Worm (Caenorhabditis elegans): ENCODE measurements around the gene ceh-60.

The ceh-60 gene

ce11 chrX:6560495-6560894 lies 30.5 kb upstream of the ceh-60 start:
- no peak for TF ChIP-seq nfya-1 (tag; optimal IDR thresholded peaks at IDR 0.05; ENCODE audit: borderline replicate concordance, insufficient read depth)
- no peak for TF ChIP-seq pbrm-1 (GFP tag; IDR thresholded peaks at IDR 0.05)
- TF ChIP-seq nhr-80 (tag; optimal IDR thresholded peaks at IDR 0.05) = no peak
- TF ChIP-seq dpl-1 (GFP tag; optimal IDR thresholded peaks at IDR 0.05) = no peak
- no peak for TF ChIP-seq F37B4.10 (GFP tag; IDR thresholded peaks at IDR 0.05)
- TF ChIP-seq ztf-28 (GFP tag; IDR thresholded peaks at IDR 0.05) = no peak

ce11 chrX:6553634-6554033 lies 23.7 kb upstream of the ceh-60 start:
- no peak for TF ChIP-seq unc-130 (GFP tag; optimal IDR thresholded peaks at IDR 0.05)
- TF ChIP-seq ets-4 (GFP tag; optimal IDR thresholded peaks at IDR 0.05) = no peak
- TF ChIP-seq bed-2 (GFP tag; IDR thresholded peaks at IDR 0.05) = no peak
- no peak for TF ChIP-seq F57C9.4 (tag; optimal IDR thresholded peaks at IDR 0.05)
- no peak for TF ChIP-seq hmg-1.2 (GFP tag; IDR thresholded peaks at IDR 0.05)
- TF ChIP-seq Y56A3A.18 (GFP tag; IDR thresholded peaks at IDR 0.05) = no peak
- no peak for TF ChIP-seq T26A5.8 (tag; optimal IDR thresholded peaks at IDR 0.05)
- no peak for TF ChIP-seq B0261.1 (tag; optimal IDR thresholded peaks at IDR 0.05)
- TF ChIP-seq madf-3 (GFP tag; IDR thresholded peaks at IDR 0.05) = no peak
- no peak for TF ChIP-seq F37B4.10 (GFP tag; IDR thresholded peaks at IDR 0.05)
- no peak for TF ChIP-seq nfya-2 (GFP tag; IDR thresholded peaks at IDR 0.05)
- TF ChIP-seq nhr-179 (tag; optimal IDR thresholded peaks at IDR 0.05) = no peak
- TF ChIP-seq repo-1 (tag; optimal IDR thresholded peaks at IDR 0.05) = no peak
- no peak for TF ChIP-seq lin-35 (GFP tag; optimal IDR thresholded peaks at IDR 0.05)
- TF ChIP-seq lsy-27 (tag; optimal IDR thresholded peaks at IDR 0.05; ENCODE audit: borderline replicate concordance, insufficient read depth) = no peak

ce11 chrX:6552806-6553337 lies 22.9 kb upstream of the ceh-60 start, which contains the start of gene svh-2:
Gene svh-2 (plus strand): TSS chrX:6553287.
- TF ChIP-seq F37B4.10 (GFP tag; IDR thresholded peaks at IDR 0.05) (no peak), cebp-1 (GFP tag; IDR thresholded peaks at IDR 0.05) (peak; percentile 38; the same call in 1 of the 2 replicates), cebp-1 (tag; optimal IDR thresholded peaks at IDR 0.05) (peak; percentile 89)

- TF ChIP-seq let-607 (tag; optimal IDR thresholded peaks at IDR 0.05) (peak in 1 of 2 experiments; percentile 21), nhr-80 (tag; optimal IDR thresholded peaks at IDR 0.05) (peak; percentile 67), Y53F4B.3 (GFP tag; IDR thresholded peaks at IDR 0.05) (no peak)
Measured at ce11 chrX:6551679-6552078, 21.7 kb upstream of the ceh-60 start.

- TF ChIP-seq F52B5.7 (tag; optimal IDR thresholded peaks at IDR 0.05) = no peak
- TF ChIP-seq nhr-80 (tag; optimal IDR thresholded peaks at IDR 0.05) = no peak
- TF ChIP-seq ets-4 (GFP tag; optimal IDR thresholded peaks at IDR 0.05) = no peak
- no peak for TF ChIP-seq ztf-22 (GFP tag; optimal IDR thresholded peaks at IDR 0.05)
- TF ChIP-seq dox-1 (GFP tag; IDR thresholded peaks at IDR 0.05) = peak; percentile 51; the same call in 1 of the 2 replicates
- TF ChIP-seq egl-18 (GFP tag; IDR thresholded peaks at IDR 0.05) = no peak
- no peak for TF ChIP-seq ceh-27 (GFP tag; optimal IDR thresholded peaks at IDR 0.05)
- no peak for TF ChIP-seq cebp-2 (GFP tag; IDR thresholded peaks at IDR 0.05)
- TF ChIP-seq lsl-1 (GFP tag; optimal IDR thresholded peaks at IDR 0.05) = no peak
- TF ChIP-seq snpc-1.1 (tag; optimal IDR thresholded peaks at IDR 0.05; ENCODE audit: insufficient read depth) = no peak
- no peak for TF ChIP-seq sptf-2 (GFP tag; optimal IDR thresholded peaks at IDR 0.05)
- TF ChIP-seq nfya-1 (tag; optimal IDR thresholded peaks at IDR 0.05; ENCODE audit: borderline replicate concordance, insufficient read depth) = no peak
- no peak for TF ChIP-seq nfyb-1 (GFP tag; IDR thresholded peaks at IDR 0.05)
- TF ChIP-seq akir-1 (GFP tag; optimal IDR thresholded peaks at IDR 0.05) = no peak
- TF ChIP-seq cebp-1 (GFP tag; IDR thresholded peaks at IDR 0.05) = no peak
- TF ChIP-seq cebp-1 (tag; optimal IDR thresholded peaks at IDR 0.05) = peak; percentile 34
Measured at ce11 chrX:6551073-6551652, 21.2 kb upstream of the ceh-60 start.
